Worm (Caenorhabditis elegans) whole organism, L4 larva: ENCODE data around the gene C14A4.9.

Experiments used
- F10B5.3 ChIP-seq: sonication (generic microtip); optimal IDR thresholded peaks from 2 replicates; lab custom pipeline; 2016; ENCODE audit warnings: mild to moderate bottlenecking, missing genetic modification characterization, missing compliant biosample characterization
- F26F4.8 ChIP-seq: fragments of 200-800 bp; sonication (Bioruptor generic); conservative IDR thresholded peaks from 2 replicates; pipeline ENCODE4 v1.3.6; 2022; ENCODE audit warnings: missing genetic modification characterization, missing compliant biosample characterization
- F49E8.2 ChIP-seq: sonication (generic microtip); optimal IDR thresholded peaks from 2 replicates; lab custom pipeline; 2016; ENCODE audit warnings: missing compliant biosample characterization, mild to moderate bottlenecking, missing genetic modification characterization, borderline replicate concordance
- T20F7.1 ChIP-seq: fragments of 200-800 bp; sonication (Bioruptor generic); optimal IDR thresholded peaks from 2 replicates; lab custom pipeline; 2018; ENCODE audit warnings: mild to moderate bottlenecking, missing genetic modification characterization, missing compliant biosample characterization
- aha-1 ChIP-seq: fragments of 150-350 bp; peaks from one replicate; lab custom pipeline; 2014; ENCODE audit warnings: missing biosample characterization, missing genetic modification characterization
- ceh-28 ChIP-seq: fragments of 150-350 bp; optimal IDR thresholded peaks from 2 replicates; lab custom pipeline; 2014; ENCODE audit warnings: missing biosample characterization, missing genetic modification reagents, missing genetic modification characterization
- ctbp-1 ChIP-seq: fragments of 200-800 bp; sonication (Bioruptor generic); IDR thresholded peaks from 2 replicates; pipeline ENCODE4 v1.3.6; 2022; ENCODE audit warnings: missing genetic modification reagents, missing genetic modification characterization, missing compliant biosample characterization
- daf-16 ChIP-seq, 3 experiments: sonication (generic microtip); optimal IDR thresholded peaks; 2 replicates each; lab custom pipeline; 2016 to 2017; ENCODE audit warnings: missing genetic modification characterization in 3 of 3, missing genetic modification reagents in 3 of 3, mild to moderate bottlenecking in 2 of 3, missing compliant biosample characterization in 2 of 3, missing biosample characterization in 1 of 3, moderate library complexity in 1 of 3
- daf-19 ChIP-seq: fragments of 200-800 bp; sonication (Bioruptor generic); conservative IDR thresholded peaks from 2 replicates; pipeline ENCODE4 v1.3.6; 2022; ENCODE audit warnings: missing genetic modification characterization, missing compliant biosample characterization
- daf-8 ChIP-seq: fragments of 200-800 bp; sonication (Bioruptor generic); IDR thresholded peaks from 2 replicates; pipeline ENCODE4 v1.3.6; 2022; ENCODE audit warnings: missing genetic modification characterization, missing compliant biosample characterization
- dmd-6 ChIP-seq: fragments of 200-800 bp; sonication (Bioruptor generic); IDR thresholded peaks from 2 replicates; pipeline ENCODE4 v1.3.6; 2022; ENCODE audit warnings: missing genetic modification reagents, missing genetic modification characterization, missing compliant biosample characterization
- dve-1 ChIP-seq: sonication (generic microtip); optimal IDR thresholded peaks from 2 replicates; lab custom pipeline; 2017; ENCODE audit warnings: antibody characterized with exemption, mild to moderate bottlenecking, missing genetic modification characterization, missing compliant biosample characterization; ENCODE audit not compliant: insufficient read depth
- fkh-10 ChIP-seq: fragments of 150-350 bp; optimal IDR thresholded peaks from 2 replicates; lab custom pipeline; 2014; ENCODE audit warnings: missing biosample characterization, missing genetic modification reagents, missing genetic modification characterization
- fos-1 ChIP-seq: fragments of 150-350 bp; optimal IDR thresholded peaks from 2 replicates; lab custom pipeline; 2014; ENCODE audit warnings: missing biosample characterization, missing genetic modification characterization
- hlh-11 ChIP-seq: fragments of 200-800 bp; sonication (Bioruptor generic); optimal IDR thresholded peaks from 2 replicates; lab custom pipeline; 2018; ENCODE audit warnings: mild to moderate bottlenecking, missing genetic modification characterization, missing compliant biosample characterization
- hlh-30 ChIP-seq: sonication (generic microtip); optimal IDR thresholded peaks from 2 replicates; lab custom pipeline; 2017; ENCODE audit warnings: antibody characterized with exemption, mild to moderate bottlenecking, missing genetic modification characterization, missing compliant biosample characterization; ENCODE audit not compliant: insufficient read depth
- lin-29 ChIP-seq: fragments of 200-800 bp; sonication (Bioruptor generic); IDR thresholded peaks from 2 replicates; pipeline ENCODE4 v1.3.6; 2022; ENCODE audit warnings: missing genetic modification reagents, missing genetic modification characterization, missing compliant biosample characterization
- lsy-2 ChIP-seq, 2 experiments: fragments of 150-350 bp in 1 of 2; sonication (generic microtip) in 1 of 2; optimal IDR thresholded peaks; 2 replicates each; lab custom pipeline; 2014 to 2017; ENCODE audit warnings: missing biosample characterization in 2 of 2, missing genetic modification characterization in 2 of 2
- mes-2 ChIP-seq: sonication (generic microtip); optimal IDR thresholded peaks from 2 replicates; lab custom pipeline; 2016; ENCODE audit warnings: missing genotype, mild to moderate bottlenecking, missing genetic modification characterization, missing compliant biosample characterization; ENCODE audit not compliant: poor library complexity, severe bottlenecking
- nhr-10 ChIP-seq: fragments of 150-350 bp; optimal IDR thresholded peaks from 2 replicates; lab custom pipeline; 2014; ENCODE audit warnings: missing biosample characterization, missing genetic modification characterization
- nhr-11 ChIP-seq: fragments of 150-350 bp; optimal IDR thresholded peaks from 2 replicates; lab custom pipeline; 2014; ENCODE audit warnings: missing biosample characterization, missing genetic modification characterization
- nhr-237 ChIP-seq: sonication (generic microtip); optimal IDR thresholded peaks from 2 replicates; lab custom pipeline; 2017; ENCODE audit warnings: missing biosample characterization, missing genetic modification characterization
- nhr-28 ChIP-seq: fragments of 150-350 bp; optimal IDR thresholded peaks from 2 replicates; lab custom pipeline; 2014; ENCODE audit warnings: missing biosample characterization, missing genetic modification characterization
- nhr-42 ChIP-seq: fragments of 200-800 bp; sonication (Bioruptor generic); IDR thresholded peaks from 2 replicates; pipeline ENCODE4 v1.3.6; 2022; ENCODE audit warnings: missing genetic modification characterization, missing compliant biosample characterization
- pha-4 ChIP-seq, 2 experiments: fragments of 150-350 bp in 1 of 2; fragments of 200-800 bp in 1 of 2; sonication (Bioruptor generic) in 1 of 2; IDR thresholded peaks in 1 of 2; optimal IDR thresholded peaks in 1 of 2; 2 replicates each; pipeline versions ENCODE4 v1.3.6 to Lab custom; 2014 to 2022; ENCODE audit warnings: missing genetic modification characterization in 2 of 2, missing genetic modification reagents in 2 of 2, missing biosample characterization in 1 of 2, missing compliant biosample characterization in 1 of 2
- php-3 ChIP-seq: fragments of 200-800 bp; sonication (Bioruptor generic); IDR thresholded peaks from 2 replicates; pipeline ENCODE4 v1.3.6; 2022; ENCODE audit warnings: missing genetic modification reagents, missing genetic modification characterization, missing compliant biosample characterization
- pqm-1 ChIP-seq: sonication (generic microtip); optimal IDR thresholded peaks from 2 replicates; lab custom pipeline; 2017; ENCODE audit warnings: missing biosample characterization, missing genetic modification characterization
- saeg-2 ChIP-seq: fragments of 200-800 bp; sonication (Bioruptor generic); IDR thresholded peaks from 2 replicates; pipeline ENCODE4 v1.3.6; 2022; ENCODE audit warnings: missing genetic modification reagents, missing genetic modification characterization, missing compliant biosample characterization
- skn-1 ChIP-seq: fragments of 150-350 bp; optimal IDR thresholded peaks from 2 replicates; lab custom pipeline; 2014; ENCODE audit warnings: missing biosample characterization, missing genetic modification characterization
- unc-62 ChIP-seq, 3 experiments: fragments of 150-350 bp in 1 of 3; sonication (generic microtip); optimal IDR thresholded peaks in 2 of 3; peaks in 1 of 3; 1 replicate in 1 of 3; 2 replicates in 2 of 3; lab custom pipeline; 2014 to 2017; ENCODE audit warnings: missing biosample characterization in 3 of 3, missing genetic modification characterization in 3 of 3, missing genetic modification reagents in 3 of 3, missing genotype in 1 of 3
- zfp-3 ChIP-seq: fragments of 200-800 bp; sonication (Bioruptor generic); conservative IDR thresholded peaks from 2 replicates; pipeline ENCODE4 v1.3.6; 2022; ENCODE audit warnings: missing genetic modification reagents, missing genetic modification characterization, missing compliant biosample characterization
- zip-11 ChIP-seq: fragments of 200-800 bp; sonication (Bioruptor generic); IDR thresholded peaks from 2 replicates; pipeline ENCODE4 v1.3.6; 2022; ENCODE audit warnings: missing genetic modification characterization, missing compliant biosample characterization

Gene C14A4.9

ce11 chrII:10607238-10607961, 8.3 kb downstream of the C14A4.9 start, which contains the start of gene ccm-3 (continued):
- TF ChIP-seq daf-8 (no peak), nhr-11 (tag; lab: Kevin White, UChicago) (peak; percentile 17), hlh-30 (no peak), F49E8.2 (no peak), lsy-2 (tag; optimal IDR thresholded peaks at IDR 0.05; lab: Kevin White, UChicago) (peak in 1 of 2 experiments; percentile 36), php-3 (GFP tag; lab: Robert Waterston, UW) (no peak), unc-62 (GFP tag; optimal IDR thresholded peaks at IDR 0.05 in 1 of 2; lab: Kevin White, UChicago) (no peak), unc-62 (tag; optimal IDR thresholded peaks at IDR 0.05; lab: Kevin White, UChicago) (no peak), nhr-28 (tag; lab: Kevin White, UChicago) (no peak)

- TF ChIP-seq unc-62 (GFP tag; optimal IDR thresholded peaks at IDR 0.05 in 1 of 2; lab: Kevin White, UChicago) = peak in 1 of 2 experiments; percentile 95
- TF ChIP-seq unc-62 (tag; optimal IDR thresholded peaks at IDR 0.05; lab: Kevin White, UChicago) = no peak
- TF ChIP-seq F26F4.8 (GFP tag; lab: Robert Waterston, UW) = no peak
Observed at ce11 chrII:10608821-10609220, 9.7 kb downstream of the C14A4.9 start.

DNA sequence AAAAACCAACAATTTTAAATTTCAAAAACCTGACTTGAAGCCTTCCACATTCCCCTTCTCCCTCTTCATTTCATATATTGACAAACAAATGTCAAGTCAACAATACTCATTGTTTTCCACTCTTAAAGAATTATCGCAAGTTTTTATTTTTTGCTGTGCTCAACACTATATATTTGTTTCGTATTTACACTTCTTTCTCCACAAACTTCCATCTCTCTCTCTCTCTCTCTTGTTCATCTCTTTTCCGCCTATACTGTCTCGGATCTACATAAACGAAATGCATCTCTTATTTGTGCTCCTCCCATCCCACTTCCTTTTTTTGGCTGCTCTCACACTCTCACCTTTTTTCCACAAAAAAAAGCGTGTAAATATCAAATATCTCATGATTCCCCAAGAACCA, 13.6 kb downstream of the C14A4.9 start, which contains the start of gene C14A4.12:
C14A4.12 (plus strand) TSS at position 301 of the 400 bp plus-strand sequence.
- peak; percentile 54 for TF ChIP-seq aha-1 (tag; lab: Kevin White, UChicago)
- no peak for TF ChIP-seq pha-4 (GFP tag; IDR thresholded peaks at IDR 0.05; lab: Robert Waterston, UW)
- no peak for TF ChIP-seq pha-4 (tag; optimal IDR thresholded peaks at IDR 0.05; lab: Kevin White, UChicago)
- TF ChIP-seq, all 104 proteins: peak for 1

DNA sequence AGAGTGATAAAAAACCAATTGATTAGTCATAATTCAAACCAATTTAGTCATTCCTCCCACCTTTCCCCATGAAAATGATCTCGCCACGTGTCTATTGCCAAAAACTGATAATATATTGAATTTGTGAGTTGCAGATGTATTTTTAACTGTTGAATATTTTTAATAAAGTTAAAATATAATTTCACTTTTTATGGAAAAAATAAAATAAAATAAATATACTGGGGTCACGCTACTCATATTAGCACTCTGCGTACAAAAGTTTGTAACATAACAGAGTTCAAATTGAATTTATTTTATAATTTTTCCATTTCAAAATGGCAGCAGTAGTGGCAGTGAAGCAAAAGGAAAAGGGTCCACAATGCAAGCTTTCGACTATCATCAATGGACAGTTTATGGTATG, 19.0 kb downstream of the C14A4.9 start, which contains the start of gene C14A4.13:
C14A4.13 (plus strand) TSS at position 301 of the 400 bp plus-strand sequence.
- TF ChIP-seq daf-16 (GFP tag; optimal IDR thresholded peaks at IDR 0.05; lab: Kevin White, UChicago) = no peak
- TF ChIP-seq daf-16 (tag; optimal IDR thresholded peaks at IDR 0.05; lab: Kevin White, UChicago) = no peak
- TF ChIP-seq F49E8.2 = no peak
- TF ChIP-seq aha-1 (tag; lab: Kevin White, UChicago) = peak; percentile 48

- TF ChIP-seq lin-29 (no peak), F26F4.8 (GFP tag; lab: Robert Waterston, UW) (no peak), fos-1 (tag; lab: Kevin White, UChicago) (no peak), daf-8 (no peak), T20F7.1 (no peak), ctbp-1 (GFP tag; lab: Robert Waterston, UW) (no peak), nhr-42 (GFP tag; lab: Robert Waterston, UW) (no peak), zfp-3 (GFP tag; lab: Robert Waterston, UW) (no peak)
- TF ChIP-seq, all 104 proteins: peak for 0
Observed at ce11 chrII:10621965-10622364, 22.8 kb downstream of the C14A4.9 start, which contains the start of gene cutl-9. Gene cutl-9 (plus strand): TSS chrII:10622265.

DNA sequence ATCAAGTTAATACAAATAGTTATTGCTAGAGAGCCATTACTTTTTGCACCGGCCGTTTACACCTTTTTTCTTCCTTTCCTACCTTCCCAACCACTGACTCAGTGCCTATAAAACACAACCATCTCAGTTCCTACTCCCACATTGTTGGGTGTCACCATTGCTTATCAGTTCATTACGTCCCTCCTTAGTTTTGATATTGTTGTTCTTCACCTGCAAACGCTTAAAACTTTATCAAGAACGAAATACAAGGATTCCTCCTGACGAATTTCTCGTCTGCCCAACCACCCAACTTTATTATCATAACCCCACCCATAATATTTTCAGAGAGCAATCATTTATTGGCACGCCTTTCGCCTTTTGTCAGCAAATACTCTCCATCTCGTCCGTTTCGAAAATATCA, 27.9 kb downstream of the C14A4.9 start:
- no peak for TF ChIP-seq nhr-42 (GFP tag; lab: Robert Waterston, UW)
- TF ChIP-seq nhr-10 (tag; lab: Kevin White, UChicago) = no peak
- TF ChIP-seq hlh-11 (tag; lab: Kevin White, UChicago) = peak; percentile 67
- TF ChIP-seq ceh-28 (tag; lab: Kevin White, UChicago) = no peak
- no peak for TF ChIP-seq daf-19 (GFP tag; lab: Robert Waterston, UW)
- TF ChIP-seq fkh-10 (GFP tag; lab: Kevin White, UChicago) = no peak
- TF ChIP-seq saeg-2 (GFP tag; lab: Robert Waterston, UW) = no peak
- TF ChIP-seq daf-16 (GFP tag; optimal IDR thresholded peaks at IDR 0.05; lab: Kevin White, UChicago) = no peak
- TF ChIP-seq daf-16 (tag; optimal IDR thresholded peaks at IDR 0.05; lab: Kevin White, UChicago) = peak; percentile 53
- TF ChIP-seq mes-2 (tag; lab: Kevin White, UChicago) = no peak
- no peak for TF ChIP-seq F10B5.3 (tag; lab: Kevin White, UChicago)
- peak; percentile 64 for TF ChIP-seq dmd-6
- no peak for TF ChIP-seq unc-62 (GFP tag; optimal IDR thresholded peaks at IDR 0.05 in 1 of 2; lab: Kevin White, UChicago)
- no peak for TF ChIP-seq unc-62 (tag; optimal IDR thresholded peaks at IDR 0.05; lab: Kevin White, UChicago)
- TF ChIP-seq nhr-28 (tag; lab: Kevin White, UChicago) = peak; percentile 75
- TF ChIP-seq aha-1 (tag; lab: Kevin White, UChicago) = peak; percentile 35
- TF ChIP-seq zip-11 (GFP tag; lab: Robert Waterston, UW) = no peak
- TF ChIP-seq skn-1 (tag; lab: Kevin White, UChicago) = no peak
- no peak for TF ChIP-seq nhr-11 (tag; lab: Kevin White, UChicago)
- TF ChIP-seq nhr-237 (tag; lab: Kevin White, UChicago) = no peak
- TF ChIP-seq dve-1 (tag; lab: Kevin White, UChicago) = peak; percentile 32
- peak; percentile 90 for TF ChIP-seq pqm-1 (tag; lab: Kevin White, UChicago)
